Worm (Caenorhabditis elegans): ENCODE measurements around the gene F34H10.3.
"Not testable (repeated sequence)": the region's sequence is repeated elsewhere in the genome, so short reads cannot be mapped to it uniquely, and the experiment has no call there.

The F34H10.3 gene

DNA sequence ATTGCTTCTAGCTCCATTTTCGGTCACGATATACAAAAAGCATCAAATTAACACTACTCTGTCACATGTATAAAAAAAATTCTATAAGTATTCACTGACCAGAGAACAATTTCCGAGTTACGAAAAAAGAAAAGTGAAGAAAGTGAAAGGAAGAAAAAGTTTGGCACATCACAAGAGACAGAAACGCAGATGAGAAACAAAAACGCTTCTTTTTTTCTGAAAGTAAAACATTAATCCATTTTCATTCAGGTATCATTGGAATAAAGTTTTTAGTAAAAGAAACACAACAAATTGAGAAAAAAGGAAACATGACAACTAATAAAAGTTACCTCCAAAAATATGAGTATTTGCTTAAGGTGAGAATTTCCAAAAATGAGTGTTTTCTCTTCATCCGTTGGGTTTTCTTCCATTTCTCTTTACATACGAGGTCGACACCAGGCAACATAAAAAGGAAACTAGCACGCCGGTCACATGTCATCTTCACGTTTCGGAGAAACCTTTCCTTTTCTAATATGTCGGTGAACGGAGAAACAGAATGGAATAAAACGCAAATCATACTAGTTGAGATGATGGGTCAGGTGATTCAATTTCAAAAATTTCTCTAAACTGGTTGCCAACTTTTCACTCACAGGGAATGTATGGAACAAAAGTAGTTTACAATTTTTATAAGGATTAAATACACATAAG lies 8.1 kb upstream of the F34H10.3 start:
- TF ChIP-seq unc-62 (GFP tag; optimal IDR thresholded peaks at IDR 0.05) = no peak

DNA sequence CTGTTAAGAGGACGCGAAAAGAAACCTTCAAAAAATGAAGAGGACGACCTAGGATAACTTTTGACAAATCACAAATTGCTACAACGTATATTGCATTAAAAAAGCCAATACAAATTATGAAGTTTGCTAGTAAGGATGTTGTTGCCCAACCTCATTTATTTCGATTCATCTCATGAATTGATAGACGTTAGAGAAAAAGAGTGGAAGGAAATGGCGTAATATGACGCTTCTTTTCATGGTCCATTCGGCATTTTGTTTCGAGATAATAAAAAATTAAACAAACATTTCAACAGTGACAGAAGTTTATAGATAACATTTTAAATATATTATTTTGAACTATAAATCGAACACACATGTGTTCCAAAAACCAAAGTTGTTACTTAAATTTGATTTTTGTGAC lies 6.1 kb upstream of the F34H10.3 start:
- no peak for TF ChIP-seq unc-62 (GFP tag; optimal IDR thresholded peaks at IDR 0.05)

- TF ChIP-seq unc-62 (GFP tag; optimal IDR thresholded peaks at IDR 0.05) = no peak
These were observed 4.1 kb upstream of the F34H10.3 start for ce11 chrX:9638825-9639474.

- TF ChIP-seq unc-62 (GFP tag; optimal IDR thresholded peaks at IDR 0.05) = no peak
These were observed 2.9 kb upstream of the F34H10.3 start for ce11 chrX:9637700-9638099.

ce11 chrX:9637137-9637536 lies 2.3 kb upstream of the F34H10.3 start:
- TF ChIP-seq unc-62 (GFP tag; optimal IDR thresholded peaks at IDR 0.05) = no peak

- TF ChIP-seq unc-62 (GFP tag; optimal IDR thresholded peaks at IDR 0.05) = no peak
These were observed 551 bp upstream of the F34H10.3 start, which contains the start of gene F34H10.5 for ce11 chrX:9635376-9635775. TSS of gene F34H10.5 (plus strand) at chrX:9635676.

DNA sequence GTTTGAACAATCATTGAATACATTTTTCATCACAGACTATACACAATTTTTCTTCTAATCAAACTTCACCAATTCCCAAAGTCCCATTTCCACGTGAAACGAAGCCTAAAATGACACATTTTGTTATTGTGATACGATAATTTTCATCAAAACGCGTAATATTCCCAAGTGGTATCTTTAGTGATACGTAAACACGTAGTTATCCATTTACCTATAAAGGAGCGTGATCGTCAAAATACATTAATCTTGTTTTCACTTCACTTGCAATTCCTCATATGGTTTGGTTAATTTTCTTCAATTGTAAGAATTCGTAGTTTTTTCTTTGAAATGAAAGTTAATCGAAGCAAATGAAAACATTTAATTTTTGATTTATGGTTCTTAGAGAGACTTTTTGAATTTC lies 5.3 kb downstream of the F34H10.3 start:
- no peak for TF ChIP-seq unc-62 (GFP tag; optimal IDR thresholded peaks at IDR 0.05)

ce11 chrX:9625824-9626223 lies 9.0 kb downstream of the F34H10.3 start, which contains the start of gene F34H10.1:
TSS of gene F34H10.1 (plus strand) at chrX:9626124.
- TF ChIP-seq unc-62 (GFP tag; optimal IDR thresholded peaks at IDR 0.05) = not testable (repeated sequence)

DNA sequence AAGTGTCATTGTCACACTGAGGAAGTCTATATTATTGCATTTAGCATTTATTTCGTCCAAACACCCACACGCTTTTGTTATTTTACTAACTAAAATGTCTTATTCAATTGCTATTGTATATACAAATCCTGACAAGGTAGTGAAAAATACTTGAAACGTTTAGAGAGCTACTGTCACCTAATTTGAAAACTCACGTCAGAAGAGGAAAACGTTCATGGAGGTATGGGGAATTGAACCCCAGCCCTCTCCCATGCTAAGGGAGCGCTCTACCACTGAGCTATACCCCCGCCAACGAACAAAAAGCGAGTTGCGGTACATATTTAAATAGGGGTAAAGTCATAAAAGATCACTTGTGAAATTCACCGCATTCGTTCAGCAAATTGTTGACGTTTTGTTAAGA lies 12.2 kb downstream of the F34H10.3 start:
- no peak for TF ChIP-seq unc-62 (GFP tag; optimal IDR thresholded peaks at IDR 0.05)

ce11 chrX:9620136-9620535 lies 14.7 kb downstream of the F34H10.3 start, which contains the start of gene C11E4.8:
TSS of gene C11E4.8 (plus strand) at chrX:9620436.
- no peak for TF ChIP-seq unc-62 (GFP tag; optimal IDR thresholded peaks at IDR 0.05)

DNA sequence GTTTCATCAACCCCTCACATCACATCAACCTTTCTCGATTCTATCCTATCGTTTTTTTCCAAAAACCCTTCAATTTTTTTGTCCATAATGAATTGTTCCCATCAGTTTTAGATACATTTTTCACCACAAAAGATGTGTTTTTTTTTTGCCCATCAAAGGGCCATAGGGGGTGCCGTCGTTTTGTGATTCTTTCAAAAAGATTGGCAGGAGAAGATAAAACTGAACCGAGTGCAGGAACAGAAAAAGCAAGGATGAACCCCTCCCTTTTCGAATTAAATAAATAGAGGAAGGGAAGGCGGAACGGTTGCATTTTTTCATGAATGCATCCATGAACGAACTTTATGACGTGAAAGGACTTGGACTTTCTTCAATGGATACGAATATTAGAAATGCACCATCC lies 17.9 kb downstream of the F34H10.3 start, which contains the start of gene C11E4.7:
Gene C11E4.7 (plus strand): TSS at position 301 of the 400 bp plus-strand sequence.
- no peak for TF ChIP-seq unc-62 (GFP tag; optimal IDR thresholded peaks at IDR 0.05)

- no peak for TF ChIP-seq unc-62 (GFP tag; optimal IDR thresholded peaks at IDR 0.05)
These were observed 24.7 kb downstream of the F34H10.3 start, which contains the start of gene C11E4.6 for ce11 chrX:9610040-9610613. TSS of gene C11E4.6 (plus strand) at chrX:9610563.

DNA sequence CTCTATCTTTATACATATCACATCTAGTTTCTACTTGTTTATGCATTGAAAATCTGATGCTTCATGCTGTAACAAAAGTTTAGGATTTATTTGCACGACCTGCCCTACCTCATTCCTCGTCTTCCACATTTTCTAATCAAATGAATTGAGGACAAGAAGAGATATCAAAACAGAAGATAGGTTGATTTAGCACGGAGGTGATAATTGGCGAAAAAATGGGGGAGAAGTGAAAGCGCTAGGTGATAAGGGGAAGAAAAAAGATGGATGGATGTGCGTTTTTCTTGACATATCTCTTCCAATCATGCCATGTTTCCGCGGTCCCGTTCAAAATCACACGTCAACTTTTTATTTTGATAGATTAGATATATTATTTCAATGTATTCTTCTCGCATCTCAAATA lies 26.7 kb downstream of the F34H10.3 start:
- TF ChIP-seq unc-62 (GFP tag; optimal IDR thresholded peaks at IDR 0.05) = no peak

DNA sequence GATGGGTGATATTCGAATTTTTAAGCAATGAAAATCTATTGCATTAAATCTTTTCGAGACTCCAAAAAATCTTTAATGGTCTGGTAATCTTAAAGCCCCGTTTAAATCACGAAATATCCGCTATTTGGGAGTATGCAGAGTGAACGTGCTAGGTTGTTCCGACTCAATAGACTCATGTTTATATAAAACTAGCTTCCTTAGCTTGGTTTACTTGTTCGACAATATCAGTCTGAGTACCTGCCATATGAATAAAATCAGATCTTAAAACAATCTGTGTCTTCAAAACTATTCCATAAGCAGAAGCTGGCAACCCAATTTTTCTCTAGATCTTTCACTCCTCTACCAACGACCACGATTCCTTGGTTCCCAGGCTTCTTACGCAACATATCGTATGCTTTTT lies 31.6 kb downstream of the F34H10.3 start:
- no peak for TF ChIP-seq unc-62 (GFP tag; optimal IDR thresholded peaks at IDR 0.05)

- no peak for TF ChIP-seq unc-62 (GFP tag; optimal IDR thresholded peaks at IDR 0.05)
These were observed 32.2 kb downstream of the F34H10.3 start for ce11 chrX:9602625-9603024.

ce11 chrX:9597299-9597698 lies 37.5 kb downstream of the F34H10.3 start:
- TF ChIP-seq unc-62 (GFP tag; optimal IDR thresholded peaks at IDR 0.05) = no peak

- no peak for TF ChIP-seq unc-62 (GFP tag; optimal IDR thresholded peaks at IDR 0.05)
These were observed 45.7 kb downstream of the F34H10.3 start, which contains the start of gene del-8 for ce11 chrX:9589123-9589522. TSS of gene del-8 (plus strand) at chrX:9589423.

Data from whole organism, dauer.